Worm (Caenorhabditis elegans) whole organism, L4 larva: Measurements from ENCODE around the gene slc-17.4.

Experiments used
- T26A8.4 ChIP-seq: fragments of 200-800 bp; sonication (Bioruptor generic); IDR thresholded peaks from 2 replicates; pipeline ENCODE4 v1.3.6; 2022; ENCODE audit warnings: missing genetic modification characterization, missing compliant biosample characterization
- Y105C5A.15 ChIP-seq: fragments of 200-800 bp; sonication (Bioruptor generic); IDR thresholded peaks from 2 replicates; pipeline ENCODE4 v1.3.6; 2022; ENCODE audit warnings: missing genetic modification characterization, missing compliant biosample characterization
- Y5F2A.4 ChIP-seq: fragments of 200-800 bp; sonication (Bioruptor generic); optimal IDR thresholded peaks from 2 replicates; lab custom pipeline; 2018; ENCODE audit warnings: mild to moderate bottlenecking, missing genetic modification characterization, missing compliant biosample characterization
- ZK546.5 ChIP-seq, 2 experiments: sonication (generic microtip); optimal IDR thresholded peaks; 2 replicates each; lab custom pipeline; 2017; ENCODE audit warnings: missing biosample characterization in 2 of 2, missing genetic modification characterization in 2 of 2
- aha-1 ChIP-seq: fragments of 150-350 bp; peaks from one replicate; lab custom pipeline; 2014; ENCODE audit warnings: missing biosample characterization, missing genetic modification characterization
- ama-1 ChIP-seq: fragments of 150-350 bp; optimal IDR thresholded peaks from 2 replicates; lab custom pipeline; 2014; ENCODE audit warnings: inconsistent platforms, mixed read lengths
- ceh-20 ChIP-seq: fragments of 200-800 bp; sonication (Bioruptor generic); IDR thresholded peaks from 2 replicates; pipeline ENCODE4 v1.3.6; 2022; ENCODE audit warnings: missing genetic modification reagents, missing genetic modification characterization, missing compliant biosample characterization
- ceh-62 ChIP-seq: sonication (generic microtip); optimal IDR thresholded peaks from 2 replicates; lab custom pipeline; 2017; ENCODE audit warnings: missing biosample characterization, missing genetic modification characterization
- cey-2 ChIP-seq: sonication (generic microtip); optimal IDR thresholded peaks from 3 replicates; lab custom pipeline; 2017; ENCODE audit warnings: missing genetic modification characterization, mild to moderate bottlenecking, missing compliant biosample characterization, antibody characterized with exemption, borderline replicate concordance; ENCODE audit not compliant: insufficient read depth
- ctbp-1 ChIP-seq: fragments of 200-800 bp; sonication (Bioruptor generic); IDR thresholded peaks from 2 replicates; pipeline ENCODE4 v1.3.6; 2022; ENCODE audit warnings: missing genetic modification reagents, missing genetic modification characterization, missing compliant biosample characterization
- daf-16 ChIP-seq, 3 experiments: sonication (generic microtip); optimal IDR thresholded peaks; 2 replicates each; lab custom pipeline; 2016 to 2017; ENCODE audit warnings: missing genetic modification characterization in 3 of 3, missing genetic modification reagents in 3 of 3, mild to moderate bottlenecking in 2 of 3, missing compliant biosample characterization in 2 of 3, missing biosample characterization in 1 of 3, moderate library complexity in 1 of 3
- dmd-6 ChIP-seq: fragments of 200-800 bp; sonication (Bioruptor generic); IDR thresholded peaks from 2 replicates; pipeline ENCODE4 v1.3.6; 2022; ENCODE audit warnings: missing genetic modification reagents, missing genetic modification characterization, missing compliant biosample characterization
- dmd-9 ChIP-seq: fragments of 200-800 bp; sonication (Bioruptor generic); IDR thresholded peaks from 2 replicates; pipeline ENCODE4 v1.3.6; 2022; ENCODE audit warnings: missing genetic modification reagents, missing genetic modification characterization, missing compliant biosample characterization
- dve-1 ChIP-seq: sonication (generic microtip); optimal IDR thresholded peaks from 2 replicates; lab custom pipeline; 2017; ENCODE audit warnings: antibody characterized with exemption, mild to moderate bottlenecking, missing genetic modification characterization, missing compliant biosample characterization; ENCODE audit not compliant: insufficient read depth
- hlh-11 ChIP-seq: fragments of 200-800 bp; sonication (Bioruptor generic); optimal IDR thresholded peaks from 2 replicates; lab custom pipeline; 2018; ENCODE audit warnings: mild to moderate bottlenecking, missing genetic modification characterization, missing compliant biosample characterization
- lin-38 ChIP-seq: fragments of 200-800 bp; sonication (Bioruptor generic); IDR thresholded peaks from 2 replicates; pipeline ENCODE4 v1.3.6; 2022; ENCODE audit warnings: missing genetic modification reagents, missing genetic modification characterization, missing compliant biosample characterization
- lin-39 ChIP-seq: fragments of 150-350 bp; optimal IDR thresholded peaks from 2 replicates; lab custom pipeline; 2014; ENCODE audit warnings: missing biosample characterization, missing genetic modification reagents, missing genetic modification characterization
- lir-3 ChIP-seq: sonication (generic microtip); optimal IDR thresholded peaks from 2 replicates; lab custom pipeline; 2016; ENCODE audit warnings: mild to moderate bottlenecking, missing genetic modification characterization, missing compliant biosample characterization
- madf-5 ChIP-seq, 2 experiments: fragments of 200-800 bp; sonication (Bioruptor generic); IDR thresholded peaks; 2 replicates each; pipeline ENCODE4 v1.3.6; 2022; ENCODE audit warnings: missing compliant biosample characterization in 2 of 2, missing genetic modification characterization in 2 of 2
- madf-9 ChIP-seq: fragments of 200-800 bp; sonication (Bioruptor generic); conservative IDR thresholded peaks from 2 replicates; pipeline ENCODE4 v1.3.6; 2022; ENCODE audit warnings: missing genetic modification reagents, missing genetic modification characterization, missing compliant biosample characterization
- mep-1 ChIP-seq: fragments of 150-350 bp; sonication (generic microtip); optimal IDR thresholded peaks from 3 replicates; lab custom pipeline; 2014; ENCODE audit warnings: missing biosample characterization, missing genetic modification characterization
- mxl-3 ChIP-seq: fragments of 200-800 bp; sonication (Bioruptor generic); optimal IDR thresholded peaks from 2 replicates; lab custom pipeline; 2018; ENCODE audit warnings: mild to moderate bottlenecking, missing genetic modification characterization, missing compliant biosample characterization
- nhr-25 ChIP-seq: sonication (generic microtip); optimal IDR thresholded peaks from 2 replicates; lab custom pipeline; 2017; ENCODE audit warnings: missing genetic modification characterization, mild to moderate bottlenecking, missing compliant biosample characterization, antibody characterized with exemption, moderate library complexity, borderline replicate concordance; ENCODE audit not compliant: insufficient read depth
- nhr-28 ChIP-seq: fragments of 150-350 bp; optimal IDR thresholded peaks from 2 replicates; lab custom pipeline; 2014; ENCODE audit warnings: missing biosample characterization, missing genetic modification characterization
- pqm-1 ChIP-seq: sonication (generic microtip); optimal IDR thresholded peaks from 2 replicates; lab custom pipeline; 2017; ENCODE audit warnings: missing biosample characterization, missing genetic modification characterization
- rbr-2 ChIP-seq: sonication (generic microtip); optimal IDR thresholded peaks from 2 replicates; lab custom pipeline; 2016; ENCODE audit warnings: missing genotype, missing genetic modification characterization, missing compliant biosample characterization
- spr-3 ChIP-seq: fragments of 200-800 bp; sonication (Bioruptor generic); optimal IDR thresholded peaks from 2 replicates; lab custom pipeline; 2018; ENCODE audit warnings: mild to moderate bottlenecking, missing genetic modification characterization, missing compliant biosample characterization
- unc-62 ChIP-seq, 3 experiments: fragments of 150-350 bp in 1 of 3; sonication (generic microtip); optimal IDR thresholded peaks in 2 of 3; peaks in 1 of 3; 1 replicate in 1 of 3; 2 replicates in 2 of 3; lab custom pipeline; 2014 to 2017; ENCODE audit warnings: missing biosample characterization in 3 of 3, missing genetic modification characterization in 3 of 3, missing genetic modification reagents in 3 of 3, missing genotype in 1 of 3
- vab-7 ChIP-seq: fragments of 200-800 bp; sonication (Bioruptor generic); IDR thresholded peaks from 2 replicates; pipeline ENCODE4 v1.3.6; 2022; ENCODE audit warnings: missing genetic modification reagents, missing genetic modification characterization, missing compliant biosample characterization
- zfp-2 ChIP-seq: sonication (generic microtip); optimal IDR thresholded peaks from 2 replicates; lab custom pipeline; 2016; ENCODE audit warnings: mild to moderate bottlenecking, missing genetic modification characterization, missing compliant biosample characterization
- zfp-3 ChIP-seq: fragments of 200-800 bp; sonication (Bioruptor generic); conservative IDR thresholded peaks from 2 replicates; pipeline ENCODE4 v1.3.6; 2022; ENCODE audit warnings: missing genetic modification reagents, missing genetic modification characterization, missing compliant biosample characterization
- ztf-11 ChIP-seq: fragments of 150-350 bp; optimal IDR thresholded peaks from 2 replicates; lab custom pipeline; 2014; ENCODE audit warnings: missing biosample characterization, missing genetic modification characterization
- ztf-7 ChIP-seq: fragments of 150-350 bp; optimal IDR thresholded peaks from 2 replicates; lab custom pipeline; 2014; ENCODE audit warnings: missing biosample characterization, missing genetic modification characterization

Gene slc-17.4

DNA sequence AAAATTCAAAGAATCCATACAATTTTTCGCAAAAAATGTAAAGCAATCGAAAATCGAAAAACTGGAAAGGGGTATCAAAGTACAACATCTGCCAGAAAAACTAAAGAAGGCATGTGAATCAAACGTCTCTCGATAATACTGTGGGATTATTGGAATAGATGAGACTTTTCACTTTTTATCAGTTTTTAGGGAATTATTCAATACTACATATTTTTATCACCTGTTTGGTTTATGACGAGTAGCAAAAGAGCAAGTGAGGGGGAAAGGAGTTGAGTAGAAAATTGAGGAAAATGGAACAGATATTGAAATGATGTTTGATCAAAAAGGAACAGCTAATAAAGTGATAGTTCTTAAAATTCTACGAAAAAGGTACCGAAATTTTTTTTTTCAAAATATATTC, 1.5 kb upstream of the slc-17.4 start:
- TF ChIP-seq Y5F2A.4 (GFP tag; lab: Kevin White, UChicago), result no peak
- TF ChIP-seq aha-1 (tag; lab: Kevin White, UChicago), result peak; percentile 53
- TF ChIP-seq nhr-25, result no peak
- 0 out of 2 replicates have a peak, but pooled peaks have one; percentile 26 for TF ChIP-seq dmd-6 (GFP tag; lab: Robert Waterston, UW)
- no peak for TF ChIP-seq dmd-9
- TF ChIP-seq lir-3, result no peak
- no peak for TF ChIP-seq madf-9 (GFP tag; lab: Robert Waterston, UW)
- TF ChIP-seq dve-1, result peak; percentile 37
- peak; percentile 14 for TF ChIP-seq pqm-1 (tag; lab: Kevin White, UChicago)
- TF ChIP-seq madf-5 (GFP tag; IDR thresholded peaks at IDR 0.05; lab: Robert Waterston, UW), result no peak
- TF ChIP-seq, all 104 proteins: peak for 4

DNA sequence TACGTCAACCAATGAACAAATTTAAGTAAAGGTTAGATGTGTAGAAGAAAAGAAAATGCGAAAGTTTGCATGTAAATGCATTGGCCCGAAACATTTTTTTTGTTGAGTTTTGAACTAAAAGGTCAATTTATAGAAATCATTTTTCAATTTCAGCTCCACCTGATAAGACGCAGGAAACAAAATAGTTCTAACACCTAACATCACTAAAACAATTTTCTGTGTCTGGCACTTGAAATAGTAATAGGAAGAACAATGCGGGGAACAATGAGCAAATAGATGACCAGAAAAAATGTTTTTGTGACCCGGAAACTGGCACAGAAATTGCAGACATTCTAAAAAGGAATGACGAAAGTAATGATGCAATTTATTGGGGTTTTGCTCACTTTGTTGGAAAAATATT, 817 bp upstream of the slc-17.4 start:
- TF ChIP-seq daf-16 (GFP tag; optimal IDR thresholded peaks at IDR 0.05; lab: Kevin White, UChicago), result no peak
- TF ChIP-seq daf-16 (tag; optimal IDR thresholded peaks at IDR 0.05; lab: Kevin White, UChicago), result peak; percentile 48
- TF ChIP-seq dmd-6 (GFP tag; lab: Robert Waterston, UW), result peak; percentile 15; the same call in 1 of the 2 replicates
- TF ChIP-seq cey-2 (tag; lab: Kevin White, UChicago), result no peak
- no peak for TF ChIP-seq ctbp-1 (GFP tag; lab: Robert Waterston, UW)
- TF ChIP-seq hlh-11 (tag; lab: Kevin White, UChicago), result no peak
- TF ChIP-seq zfp-3 (GFP tag; lab: Robert Waterston, UW), result no peak
- TF ChIP-seq mep-1 (tag; lab: Kevin White, UChicago), result peak; percentile 26
- TF ChIP-seq ceh-62 (tag; lab: Kevin White, UChicago), result no peak
- TF ChIP-seq aha-1 (tag; lab: Kevin White, UChicago), result peak; percentile 82
- TF ChIP-seq dve-1, result peak; percentile 42

DNA sequence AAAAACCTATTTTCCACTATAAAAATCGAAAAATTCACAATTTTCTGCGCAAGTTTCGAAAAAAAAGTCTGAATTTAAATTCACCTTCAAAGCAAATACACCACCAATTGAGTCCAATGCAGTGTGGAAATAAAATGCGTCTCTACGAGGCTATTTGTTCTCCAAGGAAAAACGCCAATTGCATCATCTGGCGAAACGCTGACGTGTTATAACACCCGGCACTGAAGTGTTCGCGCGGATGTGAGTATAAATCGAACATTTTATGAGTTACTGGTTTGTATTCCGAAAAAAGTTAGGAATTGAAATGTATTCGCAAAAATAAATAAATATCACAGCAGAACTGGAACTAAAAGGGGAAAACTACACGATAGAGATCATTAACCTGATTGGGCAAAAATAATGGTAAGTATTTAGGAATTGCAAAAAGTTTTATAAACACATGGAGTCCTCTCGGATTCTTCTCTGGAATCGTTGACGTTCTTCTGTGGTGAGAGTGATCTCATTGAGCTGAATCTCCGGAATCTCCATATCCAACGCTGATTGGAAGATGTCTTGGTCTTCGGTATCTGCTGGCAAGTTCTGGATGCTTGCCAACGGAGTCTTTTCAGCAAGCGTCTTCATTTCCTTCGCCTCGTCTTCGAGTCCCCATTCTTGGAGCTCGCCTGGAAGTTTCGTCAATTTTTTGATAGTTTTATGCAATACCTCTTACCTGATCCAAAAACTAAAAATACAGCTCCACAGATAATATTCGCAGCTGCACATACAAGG, 3.4 kb downstream of the slc-17.4 start, which contains the start of gene zipt-7.1:
Gene zipt-7.1, minus strand, starts transcription at position 232 of the 768 bp plus-strand sequence.
- TF ChIP-seq nhr-25 (no peak), rbr-2 (no peak), lir-3 (no peak), spr-3 (GFP tag; lab: Kevin White, UChicago) (no peak), T26A8.4 (GFP tag; lab: Robert Waterston, UW) (no peak), ctbp-1 (GFP tag; lab: Robert Waterston, UW) (no peak), ztf-11 (tag; lab: Kevin White, UChicago) (no peak), aha-1 (tag; lab: Kevin White, UChicago) (no peak), mxl-3 (no peak), lin-38 (GFP tag; lab: Robert Waterston, UW) (0 out of 2 replicates have a peak, but pooled peaks have one; percentile 10), ama-1 (no peak), ztf-7 (tag; lab: Kevin White, UChicago) (peak; percentile 48), Y105C5A.15 (GFP tag; lab: Robert Waterston, UW) (no peak), unc-62 (GFP tag; optimal IDR thresholded peaks at IDR 0.05 in 1 of 2; lab: Kevin White, UChicago) (no peak), unc-62 (tag; optimal IDR thresholded peaks at IDR 0.05; lab: Kevin White, UChicago) (no peak), zfp-2 (tag; lab: Kevin White, UChicago) (no peak), lin-39 (tag; lab: Kevin White, UChicago) (no peak), vab-7 (GFP tag; lab: Robert Waterston, UW) (no peak), dve-1 (peak; percentile 0), ZK546.5 (tag; optimal IDR thresholded peaks at IDR 0.05; lab: Kevin White, UChicago) (no peak), nhr-28 (tag; lab: Kevin White, UChicago) (no peak), ceh-20 (no peak), mep-1 (tag; lab: Kevin White, UChicago) (no peak), dmd-6 (GFP tag; lab: Robert Waterston, UW) (no peak)
